Fruit fly (Drosophila melanogaster) Kc167 (cell line): ENCODE data around the gene CG11668.

Source experiments
- Myc ChIP-seq: fragments of >200 bp; optimal IDR thresholded peaks from 2 replicates; lab custom pipeline; 2017; ENCODE audit warnings: missing external identifiers
- insv ChIP-seq: fragments of >200 bp; optimal IDR thresholded peaks from 3 replicates; lab custom pipeline; 2018; ENCODE audit warnings: missing external identifiers
- psq ChIP-seq: fragments of >200 bp; optimal IDR thresholded peaks from 2 replicates; lab custom pipeline; 2017; ENCODE audit warnings: missing external identifiers
- ttk ChIP-seq: sonication (Bioruptor generic); optimal IDR thresholded peaks from 2 replicates; lab custom pipeline; 2017; ENCODE audit warnings: missing external identifiers

dm6 chr3R:13039037-13039583, 935 bp downstream of the CG11668 start:
- TF ChIP-seq psq, result no peak
- no peak for TF ChIP-seq Myc
- no peak for TF ChIP-seq insv (lab: Kevin White, UChicago)
- TF ChIP-seq ttk (lab: Kevin White, UChicago), result no peak
